Fruit fly (Drosophila melanogaster) whole organism, adult: ENCODE data around the gene Dap160.
A peak's percentile ranks its signal among the peaks of the same experiment; 100 is the strongest.

Experiments used
- CG11617 ChIP-seq: fragments of 200-800 bp; sonication (Bioruptor generic); optimal IDR thresholded peaks from 2 replicates; lab custom pipeline; 2017; ENCODE audit warnings: mild to moderate bottlenecking, missing biosample characterization, missing genetic modification reagents, missing genetic modification characterization
- CG12768 ChIP-seq: fragments of 200-800 bp; sonication (Bioruptor generic); optimal IDR thresholded peaks from 2 replicates; lab custom pipeline; 2017; ENCODE audit warnings: missing biosample characterization, missing genetic modification characterization, mild to moderate bottlenecking, moderate library complexity, missing genetic modification reagents
- CG7101 ChIP-seq: fragments of 200-800 bp; sonication (Bioruptor generic); optimal IDR thresholded peaks from 2 replicates; lab custom pipeline; 2018; ENCODE audit warnings: missing biosample characterization, mild to moderate bottlenecking, missing genetic modification characterization, moderate library complexity
- Clk ChIP-seq: fragments of 200-800 bp; sonication (Bioruptor generic); optimal IDR thresholded peaks from 2 replicates; lab custom pipeline; 2017; ENCODE audit warnings: missing biosample characterization, missing genetic modification characterization
- Mnt ChIP-seq: fragments of 200-800 bp; sonication (Bioruptor generic); optimal IDR thresholded peaks from 2 replicates; lab custom pipeline; 2016; ENCODE audit warnings: missing biosample characterization, mild to moderate bottlenecking, missing genetic modification characterization
- bab1 ChIP-seq: fragments of 200-800 bp; sonication (Bioruptor generic); optimal IDR thresholded peaks from 3 replicates; lab custom pipeline; 2019; ENCODE audit warnings: missing biosample characterization, mild to moderate bottlenecking, missing genetic modification characterization, moderate library complexity
- cic ChIP-seq: fragments of 200-800 bp; sonication (Bioruptor generic); optimal IDR thresholded peaks from 2 replicates; lab custom pipeline; 2017; ENCODE audit warnings: missing biosample characterization, mild to moderate bottlenecking, missing genetic modification characterization, moderate library complexity
- cnc ChIP-seq, 2 experiments: fragments of >200 bp; optimal IDR thresholded peaks; 2 replicates each; lab custom pipeline; 2017
- kay ChIP-seq: fragments of 200-800 bp; sonication (Bioruptor generic); peaks from one replicate; lab custom pipeline; 2016; ENCODE audit warnings: missing biosample characterization, missing genetic modification characterization, borderline replicate concordance
- ovo ChIP-seq: fragments of 200-800 bp; sonication (Bioruptor generic); optimal IDR thresholded peaks from 2 replicates; lab custom pipeline; 2016; ENCODE audit warnings: missing biosample characterization, missing genetic modification characterization
- pad ChIP-seq: fragments of 200-800 bp; sonication (Bioruptor generic); optimal IDR thresholded peaks from 3 replicates; lab custom pipeline; 2017; ENCODE audit warnings: missing biosample characterization, missing genetic modification characterization, mild to moderate bottlenecking, moderate library complexity, missing genetic modification reagents
- tj ChIP-seq: fragments of 200-800 bp; sonication (Bioruptor generic); optimal IDR thresholded peaks from 3 replicates; lab custom pipeline; 2017; ENCODE audit warnings: missing biosample characterization, mild to moderate bottlenecking, missing genetic modification characterization, moderate library complexity
- toe ChIP-seq: fragments of 200-800 bp; sonication (Bioruptor generic); optimal IDR thresholded peaks from 2 replicates; lab custom pipeline; 2016; ENCODE audit warnings: missing biosample characterization, missing genetic modification characterization

dm6 chr2L:21168295-21169159 lies 26.4 kb upstream of the Dap160 start, which contains the start of the genes mAcon1, CG43345 and CG43346:
- TF ChIP-seq Clk (GFP tag; lab: Kevin White, UChicago) (peak; percentile 84), CG11617 (GFP tag; lab: Kevin White, UChicago) (peak; percentile 88), Mnt (GFP tag; lab: Kevin White, UChicago) (peak; percentile 91), toe (no peak), cnc (optimal IDR thresholded peaks at IDR 0.05; lab: Kevin White, UChicago) (no peak), kay (no peak), CG12768 (GFP tag; lab: Kevin White, UChicago) (peak; percentile 94), bab1 (GFP tag; lab: Kevin White, UChicago) (peak; percentile 71), tj (GFP tag; lab: Kevin White, UChicago) (peak; percentile 67), pad (peak; percentile 87), CG7101 (tag; lab: Kevin White, UChicago) (peak; percentile 87), cic (GFP tag; lab: Kevin White, UChicago) (peak; percentile 70), ovo (GFP tag; lab: Kevin White, UChicago) (peak; percentile 85)
